Worm (Caenorhabditis elegans) whole organism, L4/young adult: ENCODE measurements around the gene T15H9.4.
A peak's percentile ranks its signal among the peaks of the same experiment; 100 is the strongest.

Experiments used
- W03F9.2 ChIP-seq: fragments of 150-350 bp; optimal IDR thresholded peaks from 2 replicates; lab custom pipeline; 2014; ENCODE audit warnings: missing biosample characterization, missing genetic modification characterization
- dao-5 ChIP-seq: sonication (generic microtip); optimal IDR thresholded peaks from 2 replicates; lab custom pipeline; 2016; ENCODE audit warnings: missing genotype, missing genetic modification characterization, moderate library complexity, missing compliant biosample characterization
- him-1 ChIP-seq: sonication (generic microtip); optimal IDR thresholded peaks from 2 replicates; lab custom pipeline; 2016; ENCODE audit warnings: missing genotype, missing genetic modification reagents, missing genetic modification characterization, missing compliant biosample characterization

The T15H9.4 gene

ce11 chrII:9614728-9615127 is 3.1 kb downstream of the T15H9.4 start, which contains the start of gene hlh-6:
Gene hlh-6, minus strand, starts transcription at chrII:9614828.
- TF ChIP-seq him-1 (tag; lab: Kevin White, UChicago), result no peak
- TF ChIP-seq dao-5, result no peak
- no peak for TF ChIP-seq W03F9.2 (tag; lab: Kevin White, UChicago)

- no peak for TF ChIP-seq him-1 (tag; lab: Kevin White, UChicago)
- TF ChIP-seq W03F9.2 (tag; lab: Kevin White, UChicago), result peak; percentile 16
Observed at ce11 chrII:9617039-9617901, 5.6 kb downstream of the T15H9.4 start, which contains the start of gene hal-3. Gene hal-3, minus strand, starts transcription at chrII:9617125.

- TF ChIP-seq W03F9.2 (tag; lab: Kevin White, UChicago), result no peak
- no peak for TF ChIP-seq him-1 (tag; lab: Kevin White, UChicago)
- TF ChIP-seq dao-5, result no peak
Observed at ce11 chrII:9617902-9618245, 6.2 kb downstream of the T15H9.4 start.

ce11 chrII:9618759-9619158 is 7.1 kb downstream of the T15H9.4 start:
- TF ChIP-seq W03F9.2 (tag; lab: Kevin White, UChicago) (no peak), dao-5 (no peak), him-1 (tag; lab: Kevin White, UChicago) (no peak)

ce11 chrII:9619402-9619862 is 7.8 kb downstream of the T15H9.4 start:
- TF ChIP-seq him-1 (tag; lab: Kevin White, UChicago) (no peak), dao-5 (no peak), W03F9.2 (tag; lab: Kevin White, UChicago) (no peak)

- no peak for TF ChIP-seq W03F9.2 (tag; lab: Kevin White, UChicago)
- TF ChIP-seq him-1 (tag; lab: Kevin White, UChicago), result no peak
- no peak for TF ChIP-seq dao-5
Observed at ce11 chrII:9619995-9620535, 8.4 kb downstream of the T15H9.4 start.

ce11 chrII:9620616-9621015 is 8.9 kb downstream of the T15H9.4 start:
- no peak for TF ChIP-seq W03F9.2 (tag; lab: Kevin White, UChicago)
- TF ChIP-seq dao-5, result no peak
- no peak for TF ChIP-seq him-1 (tag; lab: Kevin White, UChicago)

ce11 chrII:9621121-9621520 is 9.4 kb downstream of the T15H9.4 start:
- TF ChIP-seq dao-5 (no peak), him-1 (tag; lab: Kevin White, UChicago) (no peak), W03F9.2 (tag; lab: Kevin White, UChicago) (no peak)

- no peak for TF ChIP-seq him-1 (tag; lab: Kevin White, UChicago)
- peak; percentile 14 for TF ChIP-seq W03F9.2 (tag; lab: Kevin White, UChicago)
- no peak for TF ChIP-seq dao-5
Observed at ce11 chrII:9621913-9622348, 10.3 kb downstream of the T15H9.4 start.

- TF ChIP-seq W03F9.2 (tag; lab: Kevin White, UChicago) (peak; percentile 35), him-1 (tag; lab: Kevin White, UChicago) (no peak)
Observed at ce11 chrII:9624110-9624695, 12.5 kb downstream of the T15H9.4 start, which contains the start of the genes dnj-20 and ZK1307.8. Gene dnj-20, minus strand, starts transcription at chrII:9624176. Gene ZK1307.8, plus strand, starts transcription at chrII:9624613.

ce11 chrII:9625930-9626329 is 14.3 kb downstream of the T15H9.4 start:
- TF ChIP-seq him-1 (tag; lab: Kevin White, UChicago), result no peak
- no peak for TF ChIP-seq dao-5
- TF ChIP-seq W03F9.2 (tag; lab: Kevin White, UChicago), result no peak

ce11 chrII:9636300-9636699 is 24.6 kb downstream of the T15H9.4 start, which contains the start of gene ZK1307.7:
Gene ZK1307.7, plus strand, starts transcription at chrII:9636600.
- no peak for TF ChIP-seq him-1 (tag; lab: Kevin White, UChicago)
- TF ChIP-seq dao-5, result no peak
- no peak for TF ChIP-seq W03F9.2 (tag; lab: Kevin White, UChicago)

- TF ChIP-seq dao-5, result no peak
- TF ChIP-seq him-1 (tag; lab: Kevin White, UChicago), result no peak
- TF ChIP-seq W03F9.2 (tag; lab: Kevin White, UChicago), result no peak
Observed at ce11 chrII:9644438-9644837, 32.8 kb downstream of the T15H9.4 start, which contains the start of gene fzr-1. Gene fzr-1, minus strand, starts transcription at chrII:9644466.
